Fruit fly (Drosophila melanogaster) whole organism, embryonic: ENCODE measurements around the gene CG13679.

ENCODE experiments used
- Aef1 ChIP-seq: fragments of 200-800 bp; sonication (Bioruptor generic); IDR thresholded peaks from 3 replicates; pipeline ENCODE4 v1.3.6; 2022; ENCODE audit warnings: missing biosample characterization, missing genetic modification characterization
- BEAF-32 ChIP-seq: fragments of 200-800 bp; sonication (Bioruptor generic); optimal IDR thresholded peaks from 3 replicates; lab custom pipeline; 2017; ENCODE audit warnings: missing biosample characterization, missing genetic modification characterization, mild to moderate bottlenecking, moderate library complexity, missing genetic modification reagents
- CG10209 ChIP-seq: fragments of 200-800 bp; sonication (Bioruptor generic); optimal IDR thresholded peaks from 3 replicates; lab custom pipeline; 2017; ENCODE audit warnings: missing biosample characterization, mild to moderate bottlenecking, missing genetic modification characterization, missing genetic modification reagents
- CG10543 ChIP-seq: fragments of 200-800 bp; sonication (Bioruptor generic); optimal IDR thresholded peaks from 3 replicates; lab custom pipeline; 2017; ENCODE audit warnings: missing biosample characterization, mild to moderate bottlenecking, missing genetic modification characterization, moderate library complexity
- CG10565 ChIP-seq: fragments of 200-800 bp; sonication (Bioruptor generic); optimal IDR thresholded peaks from 3 replicates; lab custom pipeline; 2016; ENCODE audit warnings: missing biosample characterization, mild to moderate bottlenecking, missing genetic modification characterization
- CG10654 ChIP-seq: fragments of 200-800 bp; sonication (Bioruptor generic); optimal IDR thresholded peaks from 2 replicates; lab custom pipeline; 2016; ENCODE audit warnings: missing biosample characterization, missing genetic modification characterization
- CG11247 ChIP-seq: fragments of 200-800 bp; sonication (Bioruptor generic); IDR thresholded peaks from 2 replicates; pipeline ENCODE4 v1.3.6; 2022; ENCODE audit warnings: missing biosample characterization, missing genetic modification characterization
- CG11504 ChIP-seq: fragments of 200-800 bp; sonication (Bioruptor generic); optimal IDR thresholded peaks from 3 replicates; lab custom pipeline; 2019; ENCODE audit warnings: missing biosample characterization, mild to moderate bottlenecking, missing genetic modification characterization, moderate library complexity
- CG11696 ChIP-seq: fragments of 200-800 bp; sonication (Bioruptor generic); IDR thresholded peaks from 2 replicates; pipeline ENCODE4 v1.3.6; 2022; ENCODE audit warnings: missing biosample characterization, missing genetic modification characterization
- CG13287 ChIP-seq: fragments of 200-800 bp; sonication (Bioruptor generic); IDR thresholded peaks from 2 replicates; pipeline ENCODE4 v1.3.6; 2022; ENCODE audit warnings: missing biosample characterization, missing genetic modification characterization; ENCODE audit not compliant: partially characterized antibody
- CG15479 ChIP-seq: fragments of 200-800 bp; sonication (Bioruptor generic); optimal IDR thresholded peaks from 3 replicates; lab custom pipeline; 2019; ENCODE audit warnings: missing biosample characterization, mild to moderate bottlenecking, missing genetic modification characterization, moderate library complexity
- CG1647 ChIP-seq: fragments of 200-800 bp; sonication (Bioruptor generic); optimal IDR thresholded peaks from 3 replicates; lab custom pipeline; 2016; ENCODE audit warnings: missing biosample characterization, missing genetic modification characterization
- CG17359 ChIP-seq: fragments of 200-800 bp; sonication (Bioruptor generic); optimal IDR thresholded peaks from 3 replicates; lab custom pipeline; 2018; ENCODE audit warnings: missing biosample characterization, mild to moderate bottlenecking, missing genetic modification characterization, moderate library complexity
- CG1792 ChIP-seq: fragments of 200-800 bp; sonication (Bioruptor generic); optimal IDR thresholded peaks from 2 replicates; lab custom pipeline; 2016; ENCODE audit warnings: missing biosample characterization, missing genetic modification characterization
- CG31365 ChIP-seq: fragments of 200-800 bp; sonication (Bioruptor generic); optimal IDR thresholded peaks from 2 replicates; lab custom pipeline; 2018; ENCODE audit warnings: missing biosample characterization, mild to moderate bottlenecking, missing genetic modification characterization
- CG7556 ChIP-seq: fragments of 200-800 bp; sonication (Bioruptor generic); optimal IDR thresholded peaks from 2 replicates; lab custom pipeline; 2017; ENCODE audit warnings: missing biosample characterization, mild to moderate bottlenecking, missing genetic modification characterization
- Dref ChIP-seq: fragments of 200-800 bp; sonication (Bioruptor generic); IDR thresholded peaks from 2 replicates; pipeline ENCODE4 v1.3.6; 2022; ENCODE audit warnings: missing biosample characterization, missing genetic modification characterization
- Eip74EF ChIP-seq, 2 experiments: fragments of 200-800 bp in 1 of 2; fragments of >200 bp in 1 of 2; sonication (Bioruptor generic) in 1 of 2; optimal IDR thresholded peaks; 2 replicates each; lab custom pipeline; 2017 to 2019; ENCODE audit warnings: missing biosample characterization in 2 of 2, missing genetic modification characterization in 2 of 2, mild to moderate bottlenecking in 1 of 2, moderate library complexity in 1 of 2
- HHEX ChIP-seq: fragments of 200-800 bp; sonication (Bioruptor generic); optimal IDR thresholded peaks from 3 replicates; lab custom pipeline; 2017; ENCODE audit warnings: missing biosample characterization, mild to moderate bottlenecking, missing genetic modification characterization, missing genetic modification reagents
- Hsf ChIP-seq: fragments of 200-800 bp; sonication (Bioruptor generic); optimal IDR thresholded peaks from 3 replicates; lab custom pipeline; 2016; ENCODE audit warnings: missing biosample characterization, missing genetic modification characterization
- Mad ChIP-seq: fragments of 200-800 bp; sonication (Bioruptor generic); optimal IDR thresholded peaks from 2 replicates; lab custom pipeline; 2016; ENCODE audit warnings: missing biosample characterization, missing genetic modification characterization
- Meics ChIP-seq: fragments of 200-800 bp; sonication (Bioruptor generic); optimal IDR thresholded peaks from 2 replicates; lab custom pipeline; 2017; ENCODE audit warnings: missing biosample characterization, mild to moderate bottlenecking, missing genetic modification characterization
- NFAT ChIP-seq: fragments of 200-800 bp; sonication (Bioruptor generic); IDR thresholded peaks from 2 replicates; pipeline ENCODE4 v1.3.6; 2022; ENCODE audit warnings: missing biosample characterization, missing genetic modification characterization
- Pdp1 ChIP-seq, 2 experiments: fragments of 200-800 bp; sonication (Bioruptor generic); optimal IDR thresholded peaks; 3 replicates each; lab custom pipeline; 2016; ENCODE audit warnings: missing biosample characterization in 2 of 2, missing genetic modification characterization in 2 of 2, mild to moderate bottlenecking in 1 of 2, moderate library complexity in 1 of 2
- Side ChIP-seq: fragments of 200-800 bp; sonication (Bioruptor generic); optimal IDR thresholded peaks from 2 replicates; lab custom pipeline; 2016; ENCODE audit warnings: missing biosample characterization, missing genetic modification characterization
- Usf ChIP-seq: fragments of 200-800 bp; sonication (Bioruptor generic); optimal IDR thresholded peaks from 2 replicates; lab custom pipeline; 2017; ENCODE audit warnings: missing genotype, missing biosample characterization, missing genetic modification characterization
- Xbp1 ChIP-seq: fragments of 200-800 bp; sonication (Bioruptor generic); optimal IDR thresholded peaks from 3 replicates; lab custom pipeline; 2016; ENCODE audit warnings: missing biosample characterization, mild to moderate bottlenecking, missing genetic modification characterization
- aop ChIP-seq: fragments of 200-800 bp; sonication (Bioruptor generic); IDR thresholded peaks from 2 replicates; pipeline ENCODE4 v1.3.6; 2022; ENCODE audit warnings: missing biosample characterization, missing genetic modification characterization
- ap ChIP-seq: fragments of 200-800 bp; sonication (Bioruptor generic); IDR thresholded peaks from 2 replicates; pipeline ENCODE4 v1.3.6; 2022; ENCODE audit warnings: missing biosample characterization, missing genetic modification characterization
- ara ChIP-seq: fragments of 200-800 bp; sonication (Bioruptor generic); IDR thresholded peaks from 2 replicates; pipeline ENCODE4 v1.3.6; 2022; ENCODE audit warnings: missing biosample characterization, missing genetic modification characterization
- bbx ChIP-seq: fragments of 200-800 bp; sonication (Bioruptor generic); IDR thresholded peaks from 2 replicates; pipeline ENCODE4 v1.3.6; 2022; ENCODE audit warnings: missing biosample characterization, missing genetic modification characterization; ENCODE audit not compliant: partially characterized antibody
- bcd ChIP-seq: fragments of 200-800 bp; sonication (Bioruptor generic); optimal IDR thresholded peaks from 2 replicates; lab custom pipeline; 2017; ENCODE audit warnings: missing biosample characterization, mild to moderate bottlenecking, missing genetic modification characterization
- chn ChIP-seq: fragments of 200-800 bp; sonication (Bioruptor generic); optimal IDR thresholded peaks from 2 replicates; lab custom pipeline; 2016; ENCODE audit warnings: missing biosample characterization, missing genetic modification characterization
- dimm ChIP-seq: fragments of 200-800 bp; sonication (Bioruptor generic); IDR thresholded peaks from 2 replicates; pipeline ENCODE4 v1.3.6; 2022; ENCODE audit warnings: missing biosample characterization, missing genetic modification characterization
- fd96Cb ChIP-seq: fragments of 200-800 bp; sonication (Bioruptor generic); optimal IDR thresholded peaks from 2 replicates; lab custom pipeline; 2018; ENCODE audit warnings: missing biosample characterization, mild to moderate bottlenecking, missing genetic modification characterization, moderate library complexity
- ham ChIP-seq: fragments of 200-800 bp; sonication (Bioruptor generic); IDR thresholded peaks from 2 replicates; pipeline ENCODE4 v1.3.6; 2022; ENCODE audit warnings: missing biosample characterization, missing genetic modification characterization
- hth ChIP-seq: fragments of >200 bp; optimal IDR thresholded peaks from 2 replicates; lab custom pipeline; 2017; ENCODE audit warnings: inconsistent platforms
- jing ChIP-seq: fragments of 200-800 bp; sonication (Bioruptor generic); optimal IDR thresholded peaks from 2 replicates; lab custom pipeline; 2018; ENCODE audit warnings: missing biosample characterization, mild to moderate bottlenecking, missing genetic modification characterization
- kni ChIP-seq: fragments of 200-800 bp; sonication (Bioruptor generic); optimal IDR thresholded peaks from 3 replicates; lab custom pipeline; 2017; ENCODE audit warnings: mild to moderate bottlenecking, missing biosample characterization, missing genetic modification reagents, missing genetic modification characterization
- nerfin-1 ChIP-seq: fragments of 200-800 bp; sonication (Bioruptor generic); optimal IDR thresholded peaks from 3 replicates; lab custom pipeline; 2019; ENCODE audit warnings: missing biosample characterization, mild to moderate bottlenecking, missing genetic modification characterization, moderate library complexity
- nmo ChIP-seq: fragments of 200-800 bp; sonication (Bioruptor generic); optimal IDR thresholded peaks from 2 replicates; lab custom pipeline; 2018; ENCODE audit warnings: missing biosample characterization, mild to moderate bottlenecking, missing genetic modification characterization, moderate library complexity
- nom ChIP-seq: fragments of 200-800 bp; sonication (Bioruptor generic); optimal IDR thresholded peaks from 2 replicates; lab custom pipeline; 2017; ENCODE audit warnings: missing biosample characterization, missing genetic modification characterization, mild to moderate bottlenecking, moderate library complexity, missing genetic modification reagents
- psq ChIP-seq: fragments of 200-800 bp; sonication (Bioruptor generic); optimal IDR thresholded peaks from 2 replicates; lab custom pipeline; 2017; ENCODE audit warnings: missing biosample characterization, missing genetic modification characterization
- seq ChIP-seq: fragments of 200-800 bp; sonication (Bioruptor generic); IDR thresholded peaks from 2 replicates; pipeline ENCODE4 v1.3.6; 2022; ENCODE audit warnings: missing biosample characterization, missing genetic modification characterization
- ssp ChIP-seq: fragments of 200-800 bp; sonication (Bioruptor generic); IDR thresholded peaks from 2 replicates; pipeline ENCODE4 v1.3.6; 2022; ENCODE audit warnings: missing biosample characterization, missing genetic modification characterization
- tap ChIP-seq: fragments of 200-800 bp; optimal IDR thresholded peaks from 3 replicates; lab custom pipeline; 2019; ENCODE audit warnings: missing biosample characterization, mild to moderate bottlenecking, missing genetic modification characterization, moderate library complexity
- tio ChIP-seq: fragments of 200-800 bp; sonication (Bioruptor generic); optimal IDR thresholded peaks from 2 replicates; lab custom pipeline; 2017; ENCODE audit warnings: missing biosample characterization, missing genetic modification characterization, inconsistent platforms
- yki ChIP-seq: fragments of >200 bp; optimal IDR thresholded peaks from 3 replicates; lab custom pipeline; 2018
- z ChIP-seq: fragments of 200-800 bp; sonication (Bioruptor generic); IDR thresholded peaks from 3 replicates; pipeline ENCODE4 v1.3.6; 2022; ENCODE audit warnings: missing biosample characterization, missing genetic modification characterization

CG13679 gene

DNA sequence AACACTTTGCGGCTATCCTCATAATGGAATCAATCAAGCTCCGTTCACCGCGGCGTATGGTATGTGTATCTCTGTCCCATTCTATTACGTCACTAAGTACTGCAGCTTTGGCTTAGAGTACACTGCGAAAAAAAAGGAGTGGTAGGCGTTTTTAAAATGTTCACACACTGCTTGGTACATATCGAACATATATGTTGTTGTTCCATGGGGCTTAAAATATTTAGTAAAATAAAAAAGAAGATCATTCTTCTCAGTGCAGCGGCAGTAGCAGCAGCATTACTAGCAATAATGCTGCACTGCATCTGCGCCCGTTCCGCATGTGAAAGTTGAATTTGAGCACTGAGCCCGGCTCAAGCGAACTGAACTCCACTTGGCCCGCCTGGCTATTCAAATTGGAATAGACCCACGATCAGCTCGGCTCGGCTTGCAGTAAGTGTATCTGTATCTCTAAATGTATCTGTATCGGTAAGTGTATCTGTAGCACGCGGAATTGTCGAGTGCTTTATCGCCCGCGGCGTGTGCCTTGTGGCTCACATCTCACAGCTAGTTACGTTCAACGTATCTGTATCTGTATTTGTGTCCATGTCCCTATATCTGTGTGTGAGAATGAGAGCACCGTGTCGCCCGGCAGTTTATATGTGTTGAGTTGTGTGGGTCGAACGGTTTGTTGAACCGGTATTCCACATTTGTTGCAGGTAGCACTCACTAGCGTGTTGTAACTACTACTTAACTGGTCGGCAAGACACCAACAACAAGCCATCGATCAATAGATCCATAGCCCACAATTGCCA, 49.2 kb upstream of the CG13679 start (continued):
- no peak for TF ChIP-seq z (GFP tag; lab: Robert Waterston, UW)
- no peak for TF ChIP-seq dimm
- no peak for TF ChIP-seq CG10543
- TF ChIP-seq Aef1 (GFP tag; lab: Robert Waterston, UW): peak; percentile 46; the same call in 1 of the 3 replicates
- peak; percentile 65 for TF ChIP-seq jing (GFP tag; lab: Kevin White, UChicago)
- peak; percentile 41 for TF ChIP-seq bcd
- TF ChIP-seq tap (tag; lab: Kevin White, UChicago): peak; percentile 61
- no peak for TF ChIP-seq yki
- TF ChIP-seq Side (GFP tag; lab: Kevin White, UChicago): peak; percentile 26
- TF ChIP-seq chn (GFP tag; lab: Kevin White, UChicago): no peak
- TF ChIP-seq Hsf (GFP tag; lab: Kevin White, UChicago): peak; percentile 44
- TF ChIP-seq Dref (GFP tag; lab: Robert Waterston, UW): no peak
- no peak for TF ChIP-seq ham (GFP tag; lab: Robert Waterston, UW)
- no peak for TF ChIP-seq bbx (GFP tag; lab: Robert Waterston, UW)
- TF ChIP-seq aop (GFP tag; lab: Robert Waterston, UW): no peak
- peak; percentile 58 for TF ChIP-seq HHEX (GFP tag; lab: Kevin White, UChicago)
- peak; percentile 29; the same call in 1 of the 2 replicates for TF ChIP-seq ara (GFP tag; lab: Robert Waterston, UW)
- TF ChIP-seq ssp (GFP tag; lab: Robert Waterston, UW): peak; percentile 33; the same call in 1 of the 2 replicates
- no peak for TF ChIP-seq NFAT (GFP tag; lab: Robert Waterston, UW)
- no peak for TF ChIP-seq nom (GFP tag; lab: Kevin White, UChicago)
- no peak for TF ChIP-seq CG15479
- TF ChIP-seq CG10654 (GFP tag; lab: Kevin White, UChicago): peak; percentile 45
- no peak for TF ChIP-seq hth
- TF ChIP-seq Pdp1 (GFP tag; optimal IDR thresholded peaks at IDR 0.05; lab: Kevin White, UChicago): peak in 1 of 2 experiments; percentile 63
- TF ChIP-seq ap (GFP tag; lab: Robert Waterston, UW): peak; percentile 49; the same call in 1 of the 2 replicates
- TF ChIP-seq CG17359 (tag; lab: Kevin White, UChicago): peak; percentile 82
- TF ChIP-seq psq: no peak
- TF ChIP-seq tio (GFP tag; lab: Kevin White, UChicago): peak; percentile 62
- TF ChIP-seq nmo (GFP tag; lab: Kevin White, UChicago): peak; percentile 36
- peak; percentile 72 for TF ChIP-seq Xbp1 (GFP tag; lab: Kevin White, UChicago)
- no peak for TF ChIP-seq kni (GFP tag; lab: Kevin White, UChicago)
- no peak for TF ChIP-seq Usf
- TF ChIP-seq CG11247 (GFP tag; lab: Robert Waterston, UW): no peak; the same call in 1 of the 2 replicates
- TF ChIP-seq Eip74EF (GFP tag; optimal IDR thresholded peaks at IDR 0.05; lab: Kevin White, UChicago): peak in 1 of 2 experiments; percentile 40
- peak; percentile 20 for TF ChIP-seq nerfin-1
- TF ChIP-seq CG10565: no peak
- TF ChIP-seq seq (GFP tag; lab: Robert Waterston, UW): peak; percentile 71
- TF ChIP-seq CG10209 (GFP tag; lab: Kevin White, UChicago): peak; percentile 58
- TF ChIP-seq CG1647 (GFP tag; lab: Kevin White, UChicago): peak; percentile 54
- no peak for TF ChIP-seq CG1792 (GFP tag; lab: Kevin White, UChicago)
- no peak for TF ChIP-seq CG13287 (GFP tag; lab: Robert Waterston, UW)
- peak; percentile 63 for TF ChIP-seq fd96Cb (tag; lab: Kevin White, UChicago)
- no peak for TF ChIP-seq CG7556 (GFP tag; lab: Kevin White, UChicago)
- no peak for TF ChIP-seq BEAF-32 (GFP tag; lab: Kevin White, UChicago)
- TF ChIP-seq CG11696 (GFP tag; lab: Robert Waterston, UW): no peak
- peak; percentile 80 for TF ChIP-seq CG11504 (tag; lab: Kevin White, UChicago)
- TF ChIP-seq Mad (GFP tag; lab: Kevin White, UChicago): peak; percentile 42
- TF ChIP-seq Meics (GFP tag; lab: Kevin White, UChicago): peak; percentile 41
- no peak for TF ChIP-seq CG31365
